Worm (Caenorhabditis elegans) whole organism, early embryonic: Measurements from ENCODE around the gene nhr-95.

Experiments used
- F13C5.2 ChIP-seq: sonication (generic microtip); optimal IDR thresholded peaks from 2 replicates; lab custom pipeline; 2017; ENCODE audit warnings: mild to moderate bottlenecking, missing genetic modification characterization, inconsistent platforms, missing compliant biosample characterization
- aly-1 ChIP-seq: sonication (generic microtip); optimal IDR thresholded peaks from 2 replicates; lab custom pipeline; 2016; ENCODE audit warnings: missing genetic modification characterization, missing compliant biosample characterization
- ama-1 ChIP-seq: fragments of 150-350 bp; optimal IDR thresholded peaks from 2 replicates; lab custom pipeline; 2014
- flt-1 ChIP-seq: fragments of 200-800 bp; sonication (Bioruptor generic); IDR thresholded peaks from 2 replicates; pipeline ENCODE4 v1.3.6; 2022; ENCODE audit warnings: missing genetic modification characterization, missing compliant biosample characterization
- hmg-4 ChIP-seq: fragments of 200-800 bp; sonication (Bioruptor generic); optimal IDR thresholded peaks from 2 replicates; lab custom pipeline; 2018; ENCODE audit warnings: mild to moderate bottlenecking, missing genetic modification characterization, missing compliant biosample characterization
- tbx-37 ChIP-seq: fragments of 200-800 bp; sonication (Bioruptor generic); conservative IDR thresholded peaks from 2 replicates; pipeline ENCODE4 v1.3.6; 2022; ENCODE audit warnings: missing genetic modification reagents, missing genetic modification characterization, missing compliant biosample characterization

DNA sequence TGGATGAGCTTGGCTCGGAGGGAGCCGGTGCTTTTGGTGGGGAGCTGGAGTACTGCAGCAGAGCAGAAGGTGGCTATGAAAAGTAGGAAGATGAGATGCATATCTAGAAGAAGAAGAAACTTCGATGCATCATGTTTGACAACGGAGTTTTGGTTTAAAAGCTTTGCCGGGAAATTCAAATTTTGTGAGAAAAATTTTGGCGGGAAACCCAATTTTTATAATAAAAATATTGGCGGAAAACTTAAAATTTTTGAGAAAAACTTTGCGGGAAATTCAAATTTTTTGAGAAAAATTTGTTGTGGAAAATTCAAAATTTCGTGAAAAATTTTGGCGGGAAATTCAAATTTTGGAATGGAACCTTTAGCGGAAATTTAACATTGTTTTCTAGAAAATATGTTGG lies 37.7 kb downstream of the nhr-95 start, which contains the start of gene asp-15:
- TF ChIP-seq ama-1 (no peak), flt-1 (GFP tag; lab: Robert Waterston, UW) (no peak), hmg-4 (GFP tag; lab: Kevin White, UChicago) (no peak), aly-1 (tag; lab: Kevin White, UChicago) (no peak), tbx-37 (GFP tag; lab: Robert Waterston, UW) (no peak), F13C5.2 (no peak)
